Worm (Caenorhabditis elegans): Measurements from ENCODE around the gene K02D3.2.

The K02D3.2 gene

ce11 chrX:13702923-13703322 lies 8.9 kb downstream of the K02D3.2 start:
- no peak for TF ChIP-seq saeg-2 (GFP tag; IDR thresholded peaks at IDR 0.05)
- TF ChIP-seq ceh-62 (tag; optimal IDR thresholded peaks at IDR 0.05) = no peak
- no peak for TF ChIP-seq nhr-77 (tag; optimal IDR thresholded peaks at IDR 0.05)

- TF ChIP-seq daf-12 (tag; optimal IDR thresholded peaks at IDR 0.05) = no peak
- TF ChIP-seq dve-1 (tag; optimal IDR thresholded peaks at IDR 0.05; ENCODE audit: insufficient read depth) = peak; percentile 100
- TF ChIP-seq nhr-77 (tag; optimal IDR thresholded peaks at IDR 0.05) = peak; percentile 99
- peak; percentile 94 for TF ChIP-seq Y5F2A.4 (GFP tag; optimal IDR thresholded peaks at IDR 0.05)
- TF ChIP-seq hlh-30 (tag; optimal IDR thresholded peaks at IDR 0.05; ENCODE audit: insufficient read depth) = peak; percentile 97
- TF ChIP-seq unc-62 (GFP tag; optimal IDR thresholded peaks at IDR 0.05 in 1 of 2) = peak; percentile 90 to 100
- peak; percentile 61 for TF ChIP-seq unc-62 (tag; optimal IDR thresholded peaks at IDR 0.05)
- TF ChIP-seq tag-97 (GFP tag; IDR thresholded peaks at IDR 0.05) = peak; percentile 95
- TF ChIP-seq aha-1 (tag) = peak; percentile 100
- peak; percentile 98 for TF ChIP-seq egl-43 (GFP tag; IDR thresholded peaks at IDR 0.05)
- TF ChIP-seq pha-4 (GFP tag; IDR thresholded peaks at IDR 0.05) = peak; percentile 97
- peak; percentile 77 for TF ChIP-seq pha-4 (tag; optimal IDR thresholded peaks at IDR 0.05)
- peak; percentile 83 for TF ChIP-seq ceh-28 (tag; optimal IDR thresholded peaks at IDR 0.05)
- TF ChIP-seq zip-2 (tag; optimal IDR thresholded peaks at IDR 0.05) = peak; percentile 98
- TF ChIP-seq mxl-3 (GFP tag; optimal IDR thresholded peaks at IDR 0.05) = peak; percentile 92
- peak; percentile 95 for TF ChIP-seq nhr-25 (tag; optimal IDR thresholded peaks at IDR 0.05; ENCODE audit: borderline replicate concordance, insufficient read depth)
- TF ChIP-seq unc-130 (GFP tag; optimal IDR thresholded peaks at IDR 0.05) = peak; percentile 32
- TF ChIP-seq nhr-237 (tag; optimal IDR thresholded peaks at IDR 0.05) = peak; percentile 95
- TF ChIP-seq spr-1 (tag; optimal IDR thresholded peaks at IDR 0.05) = peak; percentile 98
- peak; percentile 94 for TF ChIP-seq dmd-9 (GFP tag; IDR thresholded peaks at IDR 0.05)
- TF ChIP-seq hif-1 (tag; optimal IDR thresholded peaks at IDR 0.05) = peak; percentile 85 to 91
- peak; percentile 99 for TF ChIP-seq duxl-1 (tag; optimal IDR thresholded peaks at IDR 0.05; ENCODE audit: poor library complexity)
- peak; percentile 94 for TF ChIP-seq T20F7.1 (GFP tag; optimal IDR thresholded peaks at IDR 0.05)
- TF ChIP-seq Y75B8A.6 (GFP tag; IDR thresholded peaks at IDR 0.05) = no peak
- peak; percentile 99 for TF ChIP-seq lin-39 (tag; optimal IDR thresholded peaks at IDR 0.05)
- peak; percentile 98 for TF ChIP-seq spr-3 (GFP tag; optimal IDR thresholded peaks at IDR 0.05)
- peak; percentile 98 for TF ChIP-seq ztf-11 (tag; optimal IDR thresholded peaks at IDR 0.05)
- TF ChIP-seq F44E2.7 (GFP tag; IDR thresholded peaks at IDR 0.05) = no peak
- TF ChIP-seq saeg-2 (GFP tag; IDR thresholded peaks at IDR 0.05) = peak; percentile 99
- TF ChIP-seq mes-2 (tag; optimal IDR thresholded peaks at IDR 0.05; ENCODE audit: poor library complexity, severe bottlenecking) = peak; percentile 98
- TF ChIP-seq dmd-8 (GFP tag; IDR thresholded peaks at IDR 0.05) = peak; percentile 80; the same call in 1 of the 2 replicates
- peak; percentile 77 for TF ChIP-seq dpl-1 (GFP tag; optimal IDR thresholded peaks at IDR 0.05)
- TF ChIP-seq mdl-1 (tag; optimal IDR thresholded peaks at IDR 0.05) = peak; percentile 93 to 94
- peak; percentile 94 for TF ChIP-seq lin-29 (GFP tag; IDR thresholded peaks at IDR 0.05)
- peak; percentile 26 for TF ChIP-seq pqm-1 (tag; optimal IDR thresholded peaks at IDR 0.05)
- TF ChIP-seq snpc-1.2 (GFP tag; IDR thresholded peaks at IDR 0.05) = peak; percentile 70; the same call in 1 of the 2 replicates
- 0 out of 2 replicates have a peak, but pooled peaks have one; percentile 46 for TF ChIP-seq Y105C5A.15 (GFP tag; IDR thresholded peaks at IDR 0.05)
- peak; percentile 97 for TF ChIP-seq zfp-3 (GFP tag; conservative IDR thresholded peaks at IDR 0.05)
- TF ChIP-seq hlh-11 (tag; optimal IDR thresholded peaks at IDR 0.05) = peak; percentile 97
- peak; percentile 82; the same call in 1 of the 2 replicates for TF ChIP-seq nhr-41 (GFP tag; IDR thresholded peaks at IDR 0.05)
- TF ChIP-seq ztf-7 (tag; optimal IDR thresholded peaks at IDR 0.05) = peak; percentile 96
- no peak for TF ChIP-seq aly-2 (tag; optimal IDR thresholded peaks at IDR 0.05)
- TF ChIP-seq nhr-10 (tag; optimal IDR thresholded peaks at IDR 0.05) = peak; percentile 99
- TF ChIP-seq ZK546.5 (tag; optimal IDR thresholded peaks at IDR 0.05) = peak; percentile 33 to 76
- TF ChIP-seq php-3 (GFP tag; IDR thresholded peaks at IDR 0.05) = peak; percentile 98
- TF ChIP-seq unc-39 (tag; optimal IDR thresholded peaks at IDR 0.05) = peak; percentile 100
- TF ChIP-seq F10B5.3 (tag; optimal IDR thresholded peaks at IDR 0.05) = peak; percentile 97
Measured at ce11 chrX:13700642-13701233, 11.1 kb downstream of the K02D3.2 start.

Measured in whole organism, L4 larva.